Worm (Caenorhabditis elegans): ENCODE measurements around the gene T05C12.15.

ce11 chrII:8205612-8206011, 36.2 kb downstream of the T05C12.15 start:
- TF ChIP-seq F13H6.1 (tag; optimal IDR thresholded peaks at IDR 0.05) = no peak
- no peak for TF ChIP-seq nhr-11 (tag; optimal IDR thresholded peaks at IDR 0.05)
- TF ChIP-seq ttx-3 (tag; optimal IDR thresholded peaks at IDR 0.05) = no peak
- no peak for TF ChIP-seq lim-6 (tag; optimal IDR thresholded peaks at IDR 0.05)
- TF ChIP-seq ahr-1 (tag; optimal IDR thresholded peaks at IDR 0.05) = no peak
- TF ChIP-seq ceh-30 (tag; optimal IDR thresholded peaks at IDR 0.05) = no peak
- TF ChIP-seq rnt-1 (tag; optimal IDR thresholded peaks at IDR 0.05) = no peak
- no peak for TF ChIP-seq hlh-6 (tag; optimal IDR thresholded peaks at IDR 0.05)
- TF ChIP-seq sox-2 (GFP tag; IDR thresholded peaks at IDR 0.05) = no peak
- TF ChIP-seq mec-3 (tag; optimal IDR thresholded peaks at IDR 0.05; ENCODE audit: borderline replicate concordance) = no peak
- TF ChIP-seq pat-9 (tag; optimal IDR thresholded peaks at IDR 0.05) = no peak
- no peak for TF ChIP-seq ceh-22 (tag; optimal IDR thresholded peaks at IDR 0.05)
- no peak for TF ChIP-seq ceh-24 (tag; optimal IDR thresholded peaks at IDR 0.05)
- TF ChIP-seq pqm-1 (tag; optimal IDR thresholded peaks at IDR 0.05) = no peak

Data from whole organism, late embryonic.